Worm (Caenorhabditis elegans) whole organism, late embryonic: ENCODE results near the gene F11D11.6.

ENCODE experiments used
- C38D4.7 ChIP-seq: fragments of 200-800 bp; sonication (Bioruptor generic); optimal IDR thresholded peaks from 2 replicates; lab custom pipeline; 2018; ENCODE audit warnings: mild to moderate bottlenecking, missing genetic modification characterization, moderate library complexity, missing compliant biosample characterization
- ama-1 ChIP-seq: fragments of 150-350 bp; optimal IDR thresholded peaks from 2 replicates; lab custom pipeline; 2014
- ceh-14 ChIP-seq: sonication (generic microtip); optimal IDR thresholded peaks from 2 replicates; lab custom pipeline; 2016; ENCODE audit warnings: missing genotype, missing genetic modification characterization, missing compliant biosample characterization
- ceh-18 ChIP-seq: sonication (generic microtip); optimal IDR thresholded peaks from 2 replicates; lab custom pipeline; 2016; ENCODE audit warnings: missing genetic modification characterization, missing compliant biosample characterization
- ceh-48 ChIP-seq: sonication (generic microtip); optimal IDR thresholded peaks from 2 replicates; lab custom pipeline; 2016; ENCODE audit warnings: missing genetic modification characterization, inconsistent platforms, missing compliant biosample characterization
- dve-1 ChIP-seq: sonication (generic microtip); optimal IDR thresholded peaks from 2 replicates; lab custom pipeline; 2017; ENCODE audit warnings: antibody characterized with exemption, mild to moderate bottlenecking, missing genetic modification characterization, missing compliant biosample characterization
- elt-2 ChIP-seq: sonication (generic microtip); optimal IDR thresholded peaks from 2 replicates; lab custom pipeline; 2016; ENCODE audit warnings: missing genetic modification reagents, missing genetic modification characterization, missing compliant biosample characterization
- hlh-30 ChIP-seq: sonication (generic microtip); optimal IDR thresholded peaks from 2 replicates; lab custom pipeline; 2017; ENCODE audit warnings: antibody characterized with exemption, missing genetic modification characterization, missing compliant biosample characterization; ENCODE audit not compliant: insufficient read depth
- nhr-11 ChIP-seq: fragments of 150-350 bp; optimal IDR thresholded peaks from 2 replicates; lab custom pipeline; 2014; ENCODE audit warnings: missing biosample characterization, missing genetic modification characterization
- pag-3 ChIP-seq: sonication (generic microtip); optimal IDR thresholded peaks from 2 replicates; lab custom pipeline; 2016; ENCODE audit warnings: missing compliant biosample characterization, missing genetic modification characterization, borderline replicate concordance
- unc-3 ChIP-seq, 2 experiments: fragments of 200-800 bp in 1 of 2; sonication (Bioruptor generic) in 1 of 2; sonication (generic microtip) in 1 of 2; conservative IDR thresholded peaks in 1 of 2; optimal IDR thresholded peaks in 1 of 2; 2 replicates each; pipeline versions ENCODE4 v1.3.6 to Lab custom; 2016 to 2022; ENCODE audit warnings: missing compliant biosample characterization in 2 of 2, missing genetic modification characterization in 2 of 2, missing genetic modification reagents in 1 of 2
- unc-42 ChIP-seq: sonication (generic microtip); optimal IDR thresholded peaks from 2 replicates; lab custom pipeline; 2016; ENCODE audit warnings: missing genotype, missing genetic modification characterization, missing compliant biosample characterization

ce11 chrV:18729324-18729924 lies 23.5 kb downstream of the F11D11.6 start, which contains the start of gene asp-19:
- TF ChIP-seq ceh-48 (tag; lab: Kevin White, UChicago), result no peak
- TF ChIP-seq unc-3 (GFP tag; conservative IDR thresholded peaks at IDR 0.05; lab: Robert Waterston, UW), result no peak
- no peak for TF ChIP-seq unc-3 (tag; optimal IDR thresholded peaks at IDR 0.05; lab: Kevin White, UChicago)
- TF ChIP-seq unc-42, result no peak
- TF ChIP-seq dve-1 (tag; lab: Kevin White, UChicago), result no peak
- no peak for TF ChIP-seq hlh-30 (tag; lab: Kevin White, UChicago)
- no peak for TF ChIP-seq elt-2
- no peak for TF ChIP-seq ama-1 (lab: Kevin White, UChicago)
- no peak for TF ChIP-seq ceh-14
- TF ChIP-seq ceh-18, result no peak
- TF ChIP-seq nhr-11 (tag; lab: Kevin White, UChicago), result no peak
- no peak for TF ChIP-seq C38D4.7
- no peak for TF ChIP-seq pag-3
